Worm (Caenorhabditis elegans): ENCODE data around the gene C27F2.6.

C27F2.6 gene

DNA sequence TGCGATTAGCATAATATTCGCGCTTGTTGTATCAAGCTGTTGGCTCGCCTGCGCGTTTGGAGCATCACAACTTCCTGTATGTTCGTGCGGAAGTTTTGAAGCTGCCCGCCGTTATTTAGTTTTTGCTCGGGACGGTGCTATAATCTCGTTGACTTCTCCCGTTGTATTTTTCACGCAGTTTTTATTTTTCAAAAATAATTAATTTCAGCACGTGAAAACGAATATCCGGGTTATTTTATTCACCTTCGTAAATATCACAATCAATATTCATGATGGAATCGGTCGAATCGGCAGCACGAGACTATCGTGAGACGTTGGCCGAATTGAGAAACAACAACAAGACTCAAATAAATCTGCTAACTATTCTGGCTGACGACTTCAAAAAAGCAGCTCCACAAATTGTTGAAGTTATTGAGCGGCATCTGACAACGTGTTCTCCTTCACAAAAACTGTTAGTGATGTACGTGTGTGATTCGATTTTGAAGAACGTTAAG is 44.9 kb upstream of the C27F2.6 start (continued):
- TF ChIP-seq set-16 (GFP tag; IDR thresholded peaks at IDR 0.05) = no peak
- peak; percentile 79; the same call in 1 of the 2 replicates for TF ChIP-seq Y75B8A.6 (GFP tag; IDR thresholded peaks at IDR 0.05)
- TF ChIP-seq sdz-12 (GFP tag; optimal IDR thresholded peaks at IDR 0.05) = peak; percentile 41
- no peak for TF ChIP-seq R02D3.7 (tag; optimal IDR thresholded peaks at IDR 0.05)
- no peak for TF ChIP-seq arid-1 (GFP tag; conservative IDR thresholded peaks at IDR 0.05)

DNA sequence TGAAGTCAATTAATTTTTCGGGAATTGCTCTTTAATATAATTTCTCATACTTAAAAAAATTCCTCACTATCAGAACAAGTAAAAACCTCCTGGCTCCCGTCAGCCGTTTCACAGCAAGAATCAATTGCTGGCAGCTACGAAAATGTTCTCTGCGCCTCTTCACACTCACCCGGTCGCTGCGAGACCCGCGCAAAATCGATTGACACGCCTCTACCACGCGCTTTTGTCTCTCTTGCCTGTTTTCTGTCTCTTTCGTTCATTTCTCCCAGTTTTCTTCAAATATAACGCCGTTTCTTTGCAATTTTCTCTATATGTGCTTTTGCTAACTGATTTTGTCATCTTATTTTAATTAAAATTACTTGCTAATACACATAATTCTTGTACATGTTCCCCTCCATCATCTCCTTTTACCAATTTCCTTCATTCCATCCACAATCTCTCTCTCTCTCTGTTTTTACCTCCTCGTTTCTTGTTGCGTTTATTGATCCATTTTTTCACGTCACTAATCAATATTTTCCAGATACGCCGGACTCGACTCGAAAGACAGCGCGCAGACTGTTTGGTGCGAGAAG is 44.2 kb upstream of the C27F2.6 start, which contains the start of gene pcf-11:
Gene pcf-11, plus strand, starts transcription at position 522 of the 572 bp plus-strand sequence.
- TF ChIP-seq fos-1 (tag; optimal IDR thresholded peaks at IDR 0.05) (no peak), daf-12 (tag; optimal IDR thresholded peaks at IDR 0.05) (no peak), skn-1 (tag; optimal IDR thresholded peaks at IDR 0.05) (no peak), attf-4 (tag; optimal IDR thresholded peaks at IDR 0.05) (no peak), F44E2.7 (GFP tag; IDR thresholded peaks at IDR 0.05) (no peak), lin-13 (GFP tag; optimal IDR thresholded peaks at IDR 0.05) (peak; percentile 68), unc-130 (GFP tag; optimal IDR thresholded peaks at IDR 0.05) (peak; percentile 7), daf-16 (GFP tag; optimal IDR thresholded peaks at IDR 0.05) (no peak), daf-16 (tag; optimal IDR thresholded peaks at IDR 0.05) (peak; percentile 27), fkh-10 (GFP tag; optimal IDR thresholded peaks at IDR 0.05) (no peak), zip-2 (tag; optimal IDR thresholded peaks at IDR 0.05) (no peak), nhr-48 (tag; optimal IDR thresholded peaks at IDR 0.05) (no peak), lim-7 (GFP tag; IDR thresholded peaks at IDR 0.05) (no peak), zfp-3 (GFP tag; conservative IDR thresholded peaks at IDR 0.05) (no peak), daf-19 (GFP tag; conservative IDR thresholded peaks at IDR 0.05) (no peak), mep-1 (tag; optimal IDR thresholded peaks at IDR 0.05) (peak; percentile 64), aha-1 (tag) (peak; percentile 86), nhr-41 (GFP tag; IDR thresholded peaks at IDR 0.05) (no peak), ZK546.5 (tag; optimal IDR thresholded peaks at IDR 0.05) (no peak), rbr-2 (tag; optimal IDR thresholded peaks at IDR 0.05) (peak; percentile 34), snpc-4 (tag; optimal IDR thresholded peaks at IDR 0.05) (no peak), D1046.2 (GFP tag; IDR thresholded peaks at IDR 0.05) (no peak), ceh-82 (tag; optimal IDR thresholded peaks at IDR 0.05) (no peak), nhr-77 (tag; optimal IDR thresholded peaks at IDR 0.05) (peak; percentile 52), hif-1 (tag; optimal IDR thresholded peaks at IDR 0.05) (no peak), ctbp-1 (GFP tag; IDR thresholded peaks at IDR 0.05) (no peak), F49E8.2 (tag; optimal IDR thresholded peaks at IDR 0.05; ENCODE audit: borderline replicate concordance) (no peak), zfp-2 (tag; optimal IDR thresholded peaks at IDR 0.05) (no peak), madf-5 (GFP tag; IDR thresholded peaks at IDR 0.05) (no peak), lsy-2 (tag; optimal IDR thresholded peaks at IDR 0.05) (peak; percentile 24 to 65), ceh-28 (tag; optimal IDR thresholded peaks at IDR 0.05) (peak; percentile 58), hmg-1.1 (GFP tag; IDR thresholded peaks at IDR 0.05) (peak; percentile 62), dve-1 (tag; optimal IDR thresholded peaks at IDR 0.05; ENCODE audit: insufficient read depth) (peak; percentile 53), mdt-29 (GFP tag; IDR thresholded peaks at IDR 0.05) (0 out of 2 replicates have a peak, but pooled peaks have one; percentile 6), nhr-111 (GFP tag; optimal IDR thresholded peaks at IDR 0.05) (no peak), Y75B8A.6 (GFP tag; IDR thresholded peaks at IDR 0.05) (no peak), nhr-6 (tag; optimal IDR thresholded peaks at IDR 0.05) (peak; percentile 50), nhr-76 (tag; optimal IDR thresholded peaks at IDR 0.05) (no peak), madf-9 (GFP tag; conservative IDR thresholded peaks at IDR 0.05) (no peak), nhr-28 (tag; optimal IDR thresholded peaks at IDR 0.05) (peak; percentile 50), lin-39 (tag; optimal IDR thresholded peaks at IDR 0.05) (no peak), zag-1 (tag; optimal IDR thresholded peaks at IDR 0.05) (no peak), mdl-1 (tag; optimal IDR thresholded peaks at IDR 0.05) (peak; percentile 45 to 80), dmd-6 (GFP tag; IDR thresholded peaks at IDR 0.05) (peak; percentile 13; the same call in 1 of the 2 replicates), Y48G9A.11 (GFP tag; IDR thresholded peaks at IDR 0.05) (no peak), ces-1 (GFP tag; optimal IDR thresholded peaks at IDR 0.05) (no peak)
